Fruit fly (Drosophila melanogaster) whole organism, embryonic: Measurements from ENCODE around the gene janB.

Experiments
- Bgb ChIP-seq: fragments of 200-800 bp; sonication (Bioruptor generic); IDR thresholded peaks from 2 replicates; pipeline ENCODE4 v1.3.6; 2022; ENCODE audit warnings: missing biosample characterization, missing genetic modification characterization; ENCODE audit not compliant: partially characterized antibody
- CG11456 ChIP-seq: fragments of 200-800 bp; sonication (Bioruptor generic); IDR thresholded peaks from 3 replicates; pipeline ENCODE4 v1.3.6; 2022; ENCODE audit warnings: missing biosample characterization, missing genetic modification characterization
- CG1832 ChIP-seq: fragments of 200-800 bp; sonication (Bioruptor generic); optimal IDR thresholded peaks from 2 replicates; lab custom pipeline; 2017; ENCODE audit warnings: missing biosample characterization, mild to moderate bottlenecking, missing genetic modification characterization, inconsistent platforms
- CG2202 ChIP-seq: fragments of 200-800 bp; sonication (Bioruptor generic); optimal IDR thresholded peaks from 2 replicates; lab custom pipeline; 2018; ENCODE audit warnings: missing biosample characterization, mild to moderate bottlenecking, missing genetic modification characterization
- CG30431 ChIP-seq: fragments of 200-800 bp; sonication (Bioruptor generic); optimal IDR thresholded peaks from 2 replicates; lab custom pipeline; 2017; ENCODE audit warnings: missing biosample characterization, missing genetic modification characterization
- CG3163 ChIP-seq: fragments of 200-800 bp; sonication (Bioruptor generic); optimal IDR thresholded peaks from 3 replicates; lab custom pipeline; 2016; ENCODE audit warnings: missing biosample characterization, missing genetic modification characterization
- CG33557 ChIP-seq: fragments of 200-800 bp; sonication (Bioruptor generic); optimal IDR thresholded peaks from 2 replicates; lab custom pipeline; 2019; ENCODE audit warnings: missing biosample characterization, mild to moderate bottlenecking, missing genetic modification characterization, moderate library complexity
- CG3847 ChIP-seq: fragments of 200-800 bp; sonication (Bioruptor generic); IDR thresholded peaks from 2 replicates; pipeline ENCODE4 v1.3.6; 2022; ENCODE audit warnings: missing biosample characterization, missing genetic modification characterization
- CG3995 ChIP-seq: fragments of 200-800 bp; sonication (Bioruptor generic); optimal IDR thresholded peaks from 3 replicates; lab custom pipeline; 2016; ENCODE audit warnings: missing biosample characterization, missing genetic modification characterization
- CG42726 ChIP-seq: fragments of 200-800 bp; sonication (Bioruptor generic); IDR thresholded peaks from 2 replicates; pipeline ENCODE4 v1.3.6; 2022; ENCODE audit warnings: missing biosample characterization, missing genetic modification characterization; ENCODE audit not compliant: partially characterized antibody
- CG4328 ChIP-seq: fragments of 200-800 bp; sonication (Bioruptor generic); optimal IDR thresholded peaks from 3 replicates; lab custom pipeline; 2017; ENCODE audit warnings: missing biosample characterization, missing genetic modification reagents, missing genetic modification characterization
- CG4707 ChIP-seq: fragments of 200-800 bp; sonication (Bioruptor generic); optimal IDR thresholded peaks from 2 replicates; lab custom pipeline; 2018; ENCODE audit warnings: missing biosample characterization, mild to moderate bottlenecking, missing genetic modification characterization, moderate library complexity
- CG5953 ChIP-seq: fragments of 200-800 bp; sonication (Bioruptor generic); IDR thresholded peaks from 2 replicates; pipeline ENCODE4 v1.3.6; 2022; ENCODE audit warnings: missing biosample characterization, missing genetic modification characterization
- CG6272 ChIP-seq: fragments of 200-800 bp; sonication (Bioruptor generic); IDR thresholded peaks from 2 replicates; pipeline ENCODE4 v1.3.6; 2022; ENCODE audit warnings: missing biosample characterization, missing genetic modification characterization
- CG7963 ChIP-seq: fragments of 200-800 bp; sonication (Bioruptor generic); IDR thresholded peaks from 3 replicates; pipeline ENCODE4 v1.3.6; 2022; ENCODE audit warnings: missing biosample characterization, missing genetic modification characterization; ENCODE audit not compliant: partially characterized antibody
- CG8089 ChIP-seq: fragments of 200-800 bp; sonication (Bioruptor generic); optimal IDR thresholded peaks from 3 replicates; lab custom pipeline; 2016; ENCODE audit warnings: missing biosample characterization, missing genetic modification characterization
- CG8924 ChIP-seq: fragments of 200-800 bp; optimal IDR thresholded peaks from 3 replicates; lab custom pipeline; 2019; ENCODE audit warnings: missing biosample characterization, mild to moderate bottlenecking, missing genetic modification characterization, moderate library complexity
- CG9727 ChIP-seq: fragments of 200-800 bp; sonication (Bioruptor generic); optimal IDR thresholded peaks from 3 replicates; lab custom pipeline; 2017; ENCODE audit warnings: missing biosample characterization, mild to moderate bottlenecking, missing genetic modification characterization
- Dek ChIP-seq: fragments of 200-800 bp; sonication (Bioruptor generic); optimal IDR thresholded peaks from 3 replicates; lab custom pipeline; 2019; ENCODE audit warnings: missing biosample characterization, mild to moderate bottlenecking, missing genetic modification characterization, moderate library complexity
- Dref ChIP-seq: fragments of 200-800 bp; sonication (Bioruptor generic); IDR thresholded peaks from 2 replicates; pipeline ENCODE4 v1.3.6; 2022; ENCODE audit warnings: missing biosample characterization, missing genetic modification characterization
- Drgx ChIP-seq: fragments of 200-800 bp; sonication (Bioruptor generic); IDR thresholded peaks from 2 replicates; pipeline ENCODE4 v1.3.6; 2022; ENCODE audit warnings: missing biosample characterization, missing genetic modification characterization
- Elba2 ChIP-seq: fragments of 200-800 bp; sonication (Bioruptor generic); optimal IDR thresholded peaks from 3 replicates; lab custom pipeline; 2016; ENCODE audit warnings: missing biosample characterization, missing genetic modification characterization
- Hr51 ChIP-seq, 2 experiments: fragments of 200-800 bp; sonication (Bioruptor generic); optimal IDR thresholded peaks; 2 replicates in 1 of 2; 3 replicates in 1 of 2; lab custom pipeline; 2016 to 2018; ENCODE audit warnings: missing biosample characterization in 2 of 2, missing genetic modification characterization in 2 of 2, mild to moderate bottlenecking in 1 of 2, moderate library complexity in 1 of 2
- Jarid2 ChIP-seq: fragments of 200-800 bp; sonication (Bioruptor generic); optimal IDR thresholded peaks from 3 replicates; lab custom pipeline; 2017; ENCODE audit warnings: mild to moderate bottlenecking, missing biosample characterization, missing genetic modification reagents, missing genetic modification characterization
- Optix ChIP-seq: fragments of 200-800 bp; sonication (Bioruptor generic); IDR thresholded peaks from 3 replicates; pipeline ENCODE4 v1.3.6; 2022; ENCODE audit warnings: missing biosample characterization, missing genetic modification characterization
- Stat92E ChIP-seq, 3 experiments: fragments of >200 bp in 2 of 3; fragments of 200-800 bp in 1 of 3; sonication (Bioruptor generic) in 1 of 3; optimal IDR thresholded peaks; 2 replicates each; lab custom pipeline; 2017 to 2019; ENCODE audit warnings: missing biosample characterization in 3 of 3, missing genetic modification characterization in 3 of 3, mild to moderate bottlenecking in 1 of 3, moderate library complexity in 1 of 3
- Xbp1 ChIP-seq: fragments of 200-800 bp; sonication (Bioruptor generic); optimal IDR thresholded peaks from 3 replicates; lab custom pipeline; 2016; ENCODE audit warnings: missing biosample characterization, mild to moderate bottlenecking, missing genetic modification characterization
- ab ChIP-seq: fragments of 200-800 bp; sonication (Bioruptor generic); optimal IDR thresholded peaks from 2 replicates; lab custom pipeline; 2016; ENCODE audit warnings: missing biosample characterization, missing genetic modification characterization
- ara ChIP-seq: fragments of 200-800 bp; sonication (Bioruptor generic); IDR thresholded peaks from 2 replicates; pipeline ENCODE4 v1.3.6; 2022; ENCODE audit warnings: missing biosample characterization, missing genetic modification characterization
- az2 ChIP-seq: fragments of 200-800 bp; sonication (Bioruptor generic); optimal IDR thresholded peaks from 3 replicates; lab custom pipeline; 2016; ENCODE audit warnings: missing biosample characterization, missing genetic modification characterization
- br ChIP-seq: fragments of >200 bp; optimal IDR thresholded peaks from 2 replicates; lab custom pipeline; 2017
- bsh ChIP-seq, 2 experiments: fragments of 200-800 bp; sonication (Bioruptor generic); optimal IDR thresholded peaks; 2 replicates each; lab custom pipeline; 2017 to 2018; ENCODE audit warnings: mild to moderate bottlenecking in 2 of 2, missing biosample characterization in 2 of 2, missing genetic modification characterization in 2 of 2, moderate library complexity in 1 of 2
- btn ChIP-seq: fragments of 200-800 bp; sonication (Bioruptor generic); optimal IDR thresholded peaks from 2 replicates; lab custom pipeline; 2016; ENCODE audit warnings: missing biosample characterization, missing genetic modification characterization
- cad ChIP-seq: fragments of >200 bp; optimal IDR thresholded peaks from 2 replicates; lab custom pipeline; 2017; ENCODE audit warnings: missing biosample characterization, missing genetic modification characterization
- chm ChIP-seq: fragments of 200-800 bp; sonication (Bioruptor generic); IDR thresholded peaks from 2 replicates; pipeline ENCODE4 v1.3.6; 2022; ENCODE audit warnings: missing biosample characterization, missing genetic modification characterization
- chn ChIP-seq: fragments of 200-800 bp; sonication (Bioruptor generic); optimal IDR thresholded peaks from 2 replicates; lab custom pipeline; 2016; ENCODE audit warnings: missing biosample characterization, missing genetic modification characterization
- disco-r ChIP-seq: fragments of 200-800 bp; sonication (Bioruptor generic); optimal IDR thresholded peaks from 2 replicates; lab custom pipeline; 2016; ENCODE audit warnings: missing biosample characterization, missing genetic modification characterization
- jumu ChIP-seq: fragments of 200-800 bp; sonication (Bioruptor generic); optimal IDR thresholded peaks from 3 replicates; lab custom pipeline; 2016; ENCODE audit warnings: missing biosample characterization, missing genetic modification characterization
- ken ChIP-seq: fragments of 200-800 bp; sonication (Bioruptor generic); IDR thresholded peaks from 3 replicates; pipeline ENCODE4 v1.3.6; 2022; ENCODE audit warnings: missing biosample characterization, missing genetic modification characterization
- lov ChIP-seq, 2 experiments: fragments of 200-800 bp in 1 of 2; fragments of >200 bp in 1 of 2; sonication (Bioruptor generic) in 1 of 2; IDR thresholded peaks in 1 of 2; optimal IDR thresholded peaks in 1 of 2; 2 replicates in 1 of 2; 3 replicates in 1 of 2; pipeline versions ENCODE4 v1.3.6 to Lab custom; 2017 to 2022; ENCODE audit warnings: missing biosample characterization in 1 of 2, missing genetic modification characterization in 1 of 2
- luna ChIP-seq: fragments of 200-800 bp; sonication (Bioruptor generic); optimal IDR thresholded peaks from 2 replicates; lab custom pipeline; 2016; ENCODE audit warnings: missing biosample characterization, missing genetic modification characterization
- nmo ChIP-seq: fragments of 200-800 bp; sonication (Bioruptor generic); optimal IDR thresholded peaks from 2 replicates; lab custom pipeline; 2018; ENCODE audit warnings: missing biosample characterization, mild to moderate bottlenecking, missing genetic modification characterization, moderate library complexity
- phol ChIP-seq: fragments of 200-800 bp; sonication (Bioruptor generic); optimal IDR thresholded peaks from 3 replicates; lab custom pipeline; 2018; ENCODE audit warnings: missing biosample characterization, mild to moderate bottlenecking, missing genetic modification characterization, moderate library complexity
- pzg ChIP-seq: fragments of 200-800 bp; sonication (Bioruptor generic); optimal IDR thresholded peaks from 3 replicates; lab custom pipeline; 2018; ENCODE audit warnings: missing biosample characterization, mild to moderate bottlenecking, missing genetic modification characterization, moderate library complexity
- sim ChIP-seq: fragments of 200-800 bp; sonication (Bioruptor generic); IDR thresholded peaks from 2 replicates; pipeline ENCODE4 v1.3.6; 2022; ENCODE audit warnings: missing biosample characterization, missing genetic modification characterization
- sisA ChIP-seq: fragments of 200-800 bp; sonication (Bioruptor generic); IDR thresholded peaks from 2 replicates; pipeline ENCODE4 v1.3.6; 2022; ENCODE audit warnings: missing biosample characterization, missing genetic modification characterization
- tgo ChIP-seq: fragments of 200-800 bp; sonication (Bioruptor generic); IDR thresholded peaks from 3 replicates; pipeline ENCODE4 v1.3.6; 2022; ENCODE audit warnings: missing biosample characterization, missing genetic modification characterization
- trem ChIP-seq: fragments of 200-800 bp; optimal IDR thresholded peaks from 3 replicates; lab custom pipeline; 2019; ENCODE audit warnings: missing biosample characterization, mild to moderate bottlenecking, missing genetic modification characterization, moderate library complexity
- vvl ChIP-seq: fragments of 200-800 bp; sonication (Bioruptor generic); IDR thresholded peaks from 2 replicates; pipeline ENCODE4 v1.3.6; 2022; ENCODE audit warnings: missing biosample characterization, missing genetic modification characterization
- wdn ChIP-seq: fragments of 200-800 bp; sonication (Bioruptor generic); IDR thresholded peaks from 2 replicates; pipeline ENCODE4 v1.3.6; 2022; ENCODE audit warnings: missing biosample characterization, missing genetic modification characterization
- z ChIP-seq: fragments of 200-800 bp; sonication (Bioruptor generic); IDR thresholded peaks from 3 replicates; pipeline ENCODE4 v1.3.6; 2022; ENCODE audit warnings: missing biosample characterization, missing genetic modification characterization

janB gene

dm6 chr3R:30061154-30061482 lies 22.6 kb upstream of the janB start (continued):
- TF ChIP-seq chn (GFP tag; lab: Kevin White, UChicago) (peak; percentile 71), CG33557 (GFP tag; lab: Kevin White, UChicago) (no peak), CG1832 (GFP tag; lab: Kevin White, UChicago) (no peak), ab (GFP tag; lab: Kevin White, UChicago) (no peak), CG6272 (GFP tag; lab: Robert Waterston, UW) (peak; percentile 72), ken (GFP tag; lab: Robert Waterston, UW) (peak; percentile 93), btn (GFP tag; lab: Kevin White, UChicago) (peak; percentile 77), pzg (GFP tag; lab: Kevin White, UChicago) (no peak), CG7963 (GFP tag; lab: Robert Waterston, UW) (no peak), z (peak; percentile 56; the same call in 1 of the 3 replicates), Xbp1 (GFP tag; lab: Kevin White, UChicago) (peak; percentile 79), sim (GFP tag; lab: Robert Waterston, UW) (peak; percentile 72; the same call in 1 of the 2 replicates), nmo (GFP tag; lab: Kevin White, UChicago) (peak; percentile 94), Jarid2 (GFP tag; lab: Kevin White, UChicago) (peak; percentile 71), CG3847 (GFP tag; lab: Robert Waterston, UW) (peak; percentile 59), jumu (GFP tag; lab: Kevin White, UChicago) (peak; percentile 88), CG4707 (peak; percentile 57), Optix (peak; percentile 85), phol (peak; percentile 92), lov (optimal IDR thresholded peaks at IDR 0.05; lab: Kevin White, UChicago) (no peak), lov (GFP tag; IDR thresholded peaks at IDR 0.05; lab: Robert Waterston, UW) (peak; percentile 94), sisA (GFP tag; lab: Robert Waterston, UW) (peak; percentile 96), CG8089 (GFP tag; lab: Kevin White, UChicago) (peak; percentile 71), tgo (GFP tag; lab: Robert Waterston, UW) (peak; percentile 89), disco-r (GFP tag; lab: Kevin White, UChicago) (peak; percentile 72), CG8924 (tag; lab: Kevin White, UChicago) (peak; percentile 91), vvl (peak; percentile 95), CG30431 (peak; percentile 42), cad (GFP tag; lab: Kevin White, UChicago) (no peak), CG9727 (GFP tag; lab: Kevin White, UChicago) (peak; percentile 83), bsh (GFP tag; optimal IDR thresholded peaks at IDR 0.05; lab: Kevin White, UChicago) (peak; percentile 34 to 85), br (lab: Kevin White, UChicago) (no peak), az2 (GFP tag; lab: Kevin White, UChicago) (peak; percentile 76), trem (peak; percentile 88), CG42726 (no peak), CG3163 (GFP tag; lab: Kevin White, UChicago) (peak; percentile 49), wdn (peak; percentile 73; the same call in 1 of the 2 replicates), Dref (GFP tag; lab: Robert Waterston, UW) (no peak), ara (peak; percentile 90), luna (peak; percentile 20), Stat92E (GFP tag; optimal IDR thresholded peaks at IDR 0.05; lab: Kevin White, UChicago) (peak in 1 of 3 experiments; percentile 83), CG5953 (GFP tag; lab: Robert Waterston, UW) (peak; percentile 96), Bgb (GFP tag; lab: Robert Waterston, UW) (no peak), Drgx (GFP tag; lab: Robert Waterston, UW) (peak; percentile 91), CG11456 (GFP tag; lab: Robert Waterston, UW) (peak; percentile 85), CG2202 (tag; lab: Kevin White, UChicago) (peak; percentile 26), chm (peak; percentile 94), Elba2 (GFP tag; lab: Kevin White, UChicago) (no peak), CG3995 (GFP tag; lab: Kevin White, UChicago) (no peak), Dek (tag; lab: Kevin White, UChicago) (peak; percentile 80), Hr51 (GFP tag; optimal IDR thresholded peaks at IDR 0.05; lab: Kevin White, UChicago) (peak; percentile 26 to 83), CG4328 (GFP tag; lab: Kevin White, UChicago) (peak; percentile 62)
